Worm (Caenorhabditis elegans) whole organism, midembryonic: ENCODE data around the gene ZK856.6.

ENCODE experiments used
- T22C8.4 ChIP-seq: fragments of 200-800 bp; sonication (Bioruptor generic); IDR thresholded peaks from 2 replicates; pipeline ENCODE4 v1.3.6; 2022; ENCODE audit warnings: missing genetic modification characterization, missing compliant biosample characterization
- cog-1 ChIP-seq: sonication (generic microtip); optimal IDR thresholded peaks from 2 replicates; lab custom pipeline; 2016; ENCODE audit warnings: missing genetic modification characterization, missing compliant biosample characterization
- flt-1 ChIP-seq: fragments of 200-800 bp; sonication (Bioruptor generic); IDR thresholded peaks from 2 replicates; pipeline ENCODE4 v1.3.6; 2022; ENCODE audit warnings: missing genetic modification characterization, missing compliant biosample characterization
- klf-2 ChIP-seq: fragments of 200-800 bp; sonication (Bioruptor generic); conservative IDR thresholded peaks from 2 replicates; pipeline ENCODE4 v1.3.6; 2022; ENCODE audit warnings: missing genetic modification reagents, missing genetic modification characterization, missing compliant biosample characterization
- med-1 ChIP-seq: sonication (generic microtip); optimal IDR thresholded peaks from 2 replicates; lab custom pipeline; 2017; ENCODE audit warnings: missing genetic modification characterization, mild to moderate bottlenecking, missing compliant biosample characterization, antibody characterized with exemption, missing genetic modification reagents; ENCODE audit not compliant: insufficient read depth
- ref-1 ChIP-seq: fragments of 200-800 bp; sonication (Bioruptor generic); conservative IDR thresholded peaks from 2 replicates; pipeline ENCODE4 v1.3.6; 2022; ENCODE audit warnings: missing genetic modification reagents, missing genetic modification characterization, missing compliant biosample characterization
- tab-1 ChIP-seq: fragments of 200-800 bp; sonication (Bioruptor generic); IDR thresholded peaks from 2 replicates; pipeline ENCODE4 v1.3.6; 2022; ENCODE audit warnings: missing genetic modification characterization, missing compliant biosample characterization
- ztf-23 ChIP-seq: fragments of 200-800 bp; sonication (Bioruptor generic); IDR thresholded peaks from 2 replicates; pipeline ENCODE4 v1.3.6; 2022; ENCODE audit warnings: missing genetic modification reagents, missing genetic modification characterization, missing compliant biosample characterization
- ztf-29 ChIP-seq: fragments of 200-800 bp; sonication (Bioruptor generic); IDR thresholded peaks from 2 replicates; pipeline ENCODE4 v1.3.6; 2022; ENCODE audit warnings: missing genetic modification reagents, missing genetic modification characterization, missing compliant biosample characterization

The ZK856.6 gene

ce11 chrV:10203435-10204009, 5.0 kb downstream of the ZK856.6 start, which contains the start of gene chpf-1:
Gene chpf-1 (minus strand): TSS chrV:10203485.
- no peak for TF ChIP-seq ref-1 (GFP tag; lab: Robert Waterston, UW)
- TF ChIP-seq tab-1 = no peak
- TF ChIP-seq klf-2 (GFP tag; lab: Robert Waterston, UW) = no peak
- TF ChIP-seq cog-1 (tag; lab: Kevin White, UChicago) = no peak

DNA sequence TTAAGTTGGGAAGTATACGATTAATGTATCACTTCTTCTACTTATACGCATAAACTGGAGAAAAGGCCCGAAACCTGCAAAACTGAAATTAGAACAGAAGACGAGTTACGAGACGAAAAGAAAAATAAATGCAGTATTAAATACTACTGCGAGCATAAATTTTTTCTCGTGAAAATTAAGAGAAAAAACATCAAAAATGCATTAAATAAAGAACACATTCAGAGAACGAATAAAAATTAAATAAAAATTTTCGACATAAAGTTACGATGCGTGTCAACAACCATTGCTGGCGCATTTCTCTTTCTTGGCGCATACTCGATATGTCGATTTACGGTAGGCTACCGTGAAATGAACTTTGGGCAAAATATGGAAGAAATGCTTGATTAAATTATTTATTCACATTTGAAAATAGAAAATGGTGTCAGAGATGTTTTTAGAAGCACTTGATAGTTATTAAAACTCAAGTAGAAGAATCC, 6.4 kb downstream of the ZK856.6 start, which contains the start of the genes ZK856.19 and ZK856.11:
ZK856.19 (minus strand) TSS at position 51 of the 476 bp plus-strand sequence.
ZK856.11 (minus strand) TSS at position 76 of the 476 bp plus-strand sequence.
- TF ChIP-seq ref-1 (GFP tag; lab: Robert Waterston, UW) = no peak
- TF ChIP-seq klf-2 (GFP tag; lab: Robert Waterston, UW) = no peak
- no peak for TF ChIP-seq flt-1 (GFP tag; lab: Robert Waterston, UW)
- no peak for TF ChIP-seq ztf-23
- no peak for TF ChIP-seq med-1 (GFP tag; lab: Kevin White, UChicago)
- no peak for TF ChIP-seq tab-1
- TF ChIP-seq cog-1 (tag; lab: Kevin White, UChicago) = no peak
- no peak for TF ChIP-seq T22C8.4 (GFP tag; lab: Robert Waterston, UW)
- TF ChIP-seq ztf-29 (GFP tag; lab: Robert Waterston, UW) = no peak

ce11 chrV:10205483-10205882, 7.0 kb downstream of the ZK856.6 start, which contains the start of gene ZK856.16:
Gene ZK856.16 (minus strand): TSS chrV:10205583.
- no peak for TF ChIP-seq cog-1 (tag; lab: Kevin White, UChicago)
- TF ChIP-seq med-1 (GFP tag; lab: Kevin White, UChicago) = no peak
- TF ChIP-seq tab-1 = no peak
- TF ChIP-seq klf-2 (GFP tag; lab: Robert Waterston, UW) = no peak
- TF ChIP-seq T22C8.4 (GFP tag; lab: Robert Waterston, UW) = no peak
- no peak for TF ChIP-seq ref-1 (GFP tag; lab: Robert Waterston, UW)
- TF ChIP-seq ztf-23 = no peak
- no peak for TF ChIP-seq flt-1 (GFP tag; lab: Robert Waterston, UW)
- TF ChIP-seq ztf-29 (GFP tag; lab: Robert Waterston, UW) = no peak

DNA sequence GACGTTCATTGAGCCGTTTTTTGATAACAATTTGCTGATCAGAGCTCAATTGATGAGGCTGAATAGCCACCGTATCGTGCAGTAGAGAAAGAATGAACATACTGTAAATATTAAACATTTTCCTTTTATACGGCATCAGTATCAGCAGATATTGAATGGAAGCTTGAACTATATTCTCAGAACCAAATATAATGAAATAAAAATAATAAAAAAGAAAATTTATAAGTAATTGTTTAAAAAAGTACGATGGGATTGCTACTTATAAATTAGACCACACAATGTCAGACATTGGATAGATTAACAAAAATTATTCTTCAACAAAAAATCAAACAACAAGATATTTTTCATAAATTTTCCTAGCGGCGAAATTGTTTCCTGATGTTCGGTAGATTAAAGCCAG, 8.0 kb downstream of the ZK856.6 start, which contains the start of gene rpc-25:
rpc-25 (minus strand) TSS at position 101 of the 400 bp plus-strand sequence.
- TF ChIP-seq T22C8.4 (GFP tag; lab: Robert Waterston, UW) = no peak
- no peak for TF ChIP-seq cog-1 (tag; lab: Kevin White, UChicago)
- no peak for TF ChIP-seq ref-1 (GFP tag; lab: Robert Waterston, UW)
- no peak for TF ChIP-seq med-1 (GFP tag; lab: Kevin White, UChicago)
- no peak for TF ChIP-seq tab-1
- no peak for TF ChIP-seq ztf-23
- no peak for TF ChIP-seq klf-2 (GFP tag; lab: Robert Waterston, UW)

DNA sequence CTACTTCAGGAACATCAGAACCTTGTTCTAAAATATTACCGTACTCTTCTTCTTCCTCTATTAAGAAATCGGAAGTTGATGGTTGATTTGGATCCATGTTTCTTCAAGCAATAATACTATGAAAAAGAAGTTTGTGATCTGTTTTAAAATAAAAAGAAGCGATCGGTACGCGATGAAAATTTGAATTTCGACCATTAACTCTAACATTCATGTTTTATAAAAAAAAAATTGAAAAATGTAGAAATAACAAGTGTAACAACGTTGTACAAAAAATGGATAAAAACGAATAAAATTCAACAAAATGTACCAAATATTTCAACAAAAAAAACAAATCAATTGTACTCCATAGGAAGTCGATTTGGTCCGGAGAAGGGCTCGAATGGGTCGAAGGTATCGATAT, 11.8 kb downstream of the ZK856.6 start, which contains the start of gene tftc-3:
tftc-3 (minus strand) TSS at position 101 of the 400 bp plus-strand sequence.
- TF ChIP-seq ref-1 (GFP tag; lab: Robert Waterston, UW) (no peak), tab-1 (no peak), klf-2 (GFP tag; lab: Robert Waterston, UW) (no peak), T22C8.4 (GFP tag; lab: Robert Waterston, UW) (no peak), cog-1 (tag; lab: Kevin White, UChicago) (no peak)

DNA sequence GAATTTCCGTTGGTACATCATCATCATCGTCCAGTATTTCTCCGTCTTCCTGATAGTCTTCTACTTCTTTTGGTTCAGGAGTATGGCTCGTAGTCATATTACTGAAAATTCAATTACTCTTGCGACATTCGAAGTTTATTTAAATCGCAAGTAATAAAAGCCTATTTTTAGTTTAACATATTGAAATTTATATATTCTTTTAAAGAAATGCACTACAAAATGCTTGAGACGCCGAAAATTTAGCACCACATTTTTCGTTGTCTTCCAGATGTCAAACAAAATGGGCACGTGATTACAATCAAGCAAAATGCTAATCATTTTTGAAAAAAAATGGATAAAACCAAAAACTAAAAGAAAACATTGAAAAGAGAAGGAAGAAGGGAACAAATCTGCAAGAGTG, 13.5 kb downstream of the ZK856.6 start, which contains the start of gene zhit-3:
zhit-3 (minus strand) TSS at position 101 of the 400 bp plus-strand sequence.
- no peak for TF ChIP-seq ref-1 (GFP tag; lab: Robert Waterston, UW)
- TF ChIP-seq ztf-29 (GFP tag; lab: Robert Waterston, UW) = no peak
- no peak for TF ChIP-seq med-1 (GFP tag; lab: Kevin White, UChicago)
- TF ChIP-seq tab-1 = no peak
- no peak for TF ChIP-seq ztf-23
- no peak for TF ChIP-seq cog-1 (tag; lab: Kevin White, UChicago)
- no peak for TF ChIP-seq flt-1 (GFP tag; lab: Robert Waterston, UW)
- no peak for TF ChIP-seq klf-2 (GFP tag; lab: Robert Waterston, UW)
- no peak for TF ChIP-seq T22C8.4 (GFP tag; lab: Robert Waterston, UW)

- TF ChIP-seq ztf-29 (GFP tag; lab: Robert Waterston, UW) (no peak), ztf-23 (no peak), cog-1 (tag; lab: Kevin White, UChicago) (no peak), klf-2 (GFP tag; lab: Robert Waterston, UW) (no peak), T22C8.4 (GFP tag; lab: Robert Waterston, UW) (no peak), tab-1 (no peak), ref-1 (GFP tag; lab: Robert Waterston, UW) (no peak), med-1 (GFP tag; lab: Kevin White, UChicago) (no peak), flt-1 (GFP tag; lab: Robert Waterston, UW) (no peak)
These were observed 14.1 kb downstream of the ZK856.6 start, which contains the start of gene hpo-40 for ce11 chrV:10212627-10213026. Gene hpo-40 (plus strand): TSS chrV:10212927.

- TF ChIP-seq ztf-29 (GFP tag; lab: Robert Waterston, UW) = no peak
- TF ChIP-seq klf-2 (GFP tag; lab: Robert Waterston, UW) = no peak
- no peak for TF ChIP-seq med-1 (GFP tag; lab: Kevin White, UChicago)
- TF ChIP-seq ref-1 (GFP tag; lab: Robert Waterston, UW) = no peak
- TF ChIP-seq cog-1 (tag; lab: Kevin White, UChicago) = no peak
- TF ChIP-seq ztf-23 = no peak
- no peak for TF ChIP-seq T22C8.4 (GFP tag; lab: Robert Waterston, UW)
- no peak for TF ChIP-seq flt-1 (GFP tag; lab: Robert Waterston, UW)
- TF ChIP-seq tab-1 = no peak
These were observed 18.2 kb downstream of the ZK856.6 start, which contains the start of gene ZK856.14 for ce11 chrV:10216724-10217123. Gene ZK856.14 (plus strand): TSS chrV:10217024.

DNA sequence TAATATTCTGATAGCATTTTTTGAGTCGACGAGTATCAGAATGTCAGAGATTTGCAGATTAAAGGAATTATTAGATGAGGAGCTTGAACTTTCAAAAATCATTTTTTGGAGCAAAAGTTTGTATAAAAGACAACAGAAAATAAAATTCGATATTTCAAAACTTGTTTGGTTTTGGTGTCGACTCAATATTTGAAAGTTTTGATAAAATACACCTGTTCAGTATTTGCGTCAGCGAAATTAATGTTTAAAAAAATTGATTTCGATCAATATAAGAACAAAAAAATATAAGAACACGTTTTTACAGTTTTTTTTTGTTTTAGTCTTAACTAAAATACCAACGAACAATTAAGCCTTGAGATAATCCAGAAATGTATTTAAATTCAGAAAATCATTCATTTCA, 22.1 kb downstream of the ZK856.6 start, which contains the start of gene C12D8.13:
C12D8.13 (minus strand) TSS at position 101 of the 400 bp plus-strand sequence.
- no peak for TF ChIP-seq ztf-23
- no peak for TF ChIP-seq med-1 (GFP tag; lab: Kevin White, UChicago)
